Worm (Caenorhabditis elegans): ENCODE results near the gene alg-4.

DNA sequence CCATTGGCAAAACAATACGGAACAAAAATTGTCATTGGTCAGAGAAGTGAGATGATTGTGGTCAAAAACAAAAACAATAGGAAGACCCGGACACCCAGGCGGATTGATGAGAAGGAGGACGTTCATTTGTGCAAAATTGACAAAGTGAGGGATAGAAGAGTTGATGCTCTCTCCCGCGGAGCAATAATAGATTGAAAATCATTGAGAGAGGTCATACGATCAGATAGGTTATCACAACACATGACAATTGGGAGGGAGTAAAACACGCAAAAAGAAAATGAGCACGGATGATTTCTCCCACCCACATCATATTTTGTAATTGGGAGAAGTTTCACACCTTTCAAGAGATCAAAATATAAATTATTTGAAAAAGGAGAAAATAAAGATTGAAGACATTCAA lies 5.6 kb downstream of the alg-4 start:
- TF ChIP-seq unc-55 (GFP tag; optimal IDR thresholded peaks at IDR 0.05) = no peak
- no peak for TF ChIP-seq alr-1 (tag; optimal IDR thresholded peaks at IDR 0.05)
- TF ChIP-seq ZK546.5 (tag; optimal IDR thresholded peaks at IDR 0.05) = no peak
- TF ChIP-seq nhr-77 (tag; optimal IDR thresholded peaks at IDR 0.05) = no peak
- TF ChIP-seq peb-1 (tag; optimal IDR thresholded peaks at IDR 0.05) = no peak
- TF ChIP-seq snpc-4 (tag; optimal IDR thresholded peaks at IDR 0.05) = no peak
- TF ChIP-seq nhr-25 (tag; optimal IDR thresholded peaks at IDR 0.05) = no peak
- TF ChIP-seq fos-1 (tag; optimal IDR thresholded peaks at IDR 0.05) = no peak
- TF ChIP-seq ama-1 (optimal IDR thresholded peaks at IDR 0.05) = no peak
- no peak for TF ChIP-seq ceh-82 (tag; optimal IDR thresholded peaks at IDR 0.05)
- no peak for TF ChIP-seq nhr-12 (tag; optimal IDR thresholded peaks at IDR 0.05)
- TF ChIP-seq nhr-129 (tag; optimal IDR thresholded peaks at IDR 0.05) = peak; percentile 52
- no peak for TF ChIP-seq nhr-11 (tag; optimal IDR thresholded peaks at IDR 0.05)
